Fruit fly (Drosophila melanogaster) whole organism, pupa: ENCODE results near the gene CG9547.

Experiments used
- Pif1A ChIP-seq: fragments of 200-800 bp; sonication (Bioruptor generic); optimal IDR thresholded peaks from 3 replicates; lab custom pipeline; 2016; ENCODE audit warnings: missing biosample characterization, missing genetic modification characterization
- gl ChIP-seq: fragments of 200-800 bp; sonication (Bioruptor generic); optimal IDR thresholded peaks from 2 replicates; lab custom pipeline; 2018; ENCODE audit warnings: missing biosample characterization, mild to moderate bottlenecking, missing genetic modification characterization

DNA sequence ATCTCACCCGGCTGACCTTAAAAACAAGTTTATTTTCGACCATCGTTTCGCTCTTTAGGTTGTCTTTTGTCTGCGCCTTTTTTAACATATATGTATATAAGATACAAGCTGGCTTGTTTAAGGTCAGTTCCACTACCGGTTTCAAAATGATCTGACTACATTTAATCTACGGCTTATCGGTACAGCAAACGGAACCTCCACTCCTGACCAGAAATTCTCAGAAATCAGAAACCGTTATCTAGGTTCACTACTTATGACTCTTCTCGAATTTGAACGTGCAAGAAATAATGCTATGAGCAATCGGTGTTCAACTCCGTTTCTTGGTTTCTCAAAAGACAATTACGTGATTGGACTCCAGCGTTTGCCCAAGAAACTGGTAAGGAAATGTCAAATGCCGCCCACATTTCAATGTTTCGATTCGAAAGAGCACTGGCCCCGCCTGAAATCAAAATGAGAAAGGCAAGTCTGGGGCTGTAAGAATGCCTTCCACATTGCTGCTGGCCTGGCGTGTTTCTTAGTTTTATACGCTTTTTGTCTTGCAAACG is 24.2 kb downstream of the CG9547 start:
- TF ChIP-seq Pif1A (GFP tag; lab: Kevin White, UChicago) = no peak
- no peak for TF ChIP-seq gl (tag; lab: Kevin White, UChicago)
